Worm (Caenorhabditis elegans) whole organism, dauer: ENCODE measurements around the gene ttr-3.

Experiments
- unc-62 ChIP-seq: sonication (generic microtip); optimal IDR thresholded peaks from 2 replicates; lab custom pipeline; 2017; ENCODE audit warnings: missing biosample characterization, missing genetic modification reagents, missing genetic modification characterization

The ttr-3 gene

ce11 chrIII:9926650-9927049 is at the start of gene ttr-3:
ttr-3 (minus strand) TSS chrIII:9926750.
- no peak for TF ChIP-seq unc-62

- TF ChIP-seq unc-62 = no peak
These were observed 47.2 kb upstream of the ttr-3 start, which contains the start of gene R10E12.2 for ce11 chrIII:9973765-9974164. R10E12.2 (minus strand) TSS chrIII:9973865.

- TF ChIP-seq unc-62 = no peak
These were observed 45.8 kb upstream of the ttr-3 start for ce11 chrIII:9972192-9972811.

ce11 chrIII:9969371-9969770 is 42.8 kb upstream of the ttr-3 start:
- no peak for TF ChIP-seq unc-62

- no peak for TF ChIP-seq unc-62
These were observed 38.9 kb upstream of the ttr-3 start for ce11 chrIII:9965444-9965843.

ce11 chrIII:9964416-9964815 is 37.9 kb upstream of the ttr-3 start:
- TF ChIP-seq unc-62 = no peak

ce11 chrIII:9963447-9963846 is 36.9 kb upstream of the ttr-3 start:
- no peak for TF ChIP-seq unc-62

- TF ChIP-seq unc-62 = no peak
These were observed 30.3 kb upstream of the ttr-3 start, which contains the start of gene alx-1 for ce11 chrIII:9956665-9957401. alx-1 (plus strand) TSS chrIII:9957351.

ce11 chrIII:9956123-9956522 is 29.6 kb upstream of the ttr-3 start, which contains the start of gene mog-1:
mog-1 (minus strand) TSS chrIII:9956215.
- no peak for TF ChIP-seq unc-62

- no peak for TF ChIP-seq unc-62
These were observed 25.3 kb upstream of the ttr-3 start, which contains the start of gene K03H1.11 for ce11 chrIII:9951864-9952263. K03H1.11 (minus strand) TSS chrIII:9951964.

ce11 chrIII:9950244-9950643 is 23.7 kb upstream of the ttr-3 start, which contains the start of gene K03H1.13:
K03H1.13 (minus strand) TSS chrIII:9950344.
- TF ChIP-seq unc-62 = no peak

ce11 chrIII:9946806-9947419 is 20.4 kb upstream of the ttr-3 start, which contains the start of gene K03H1.7:
K03H1.7 (plus strand) TSS chrIII:9947405.
- TF ChIP-seq unc-62 = no peak

ce11 chrIII:9944723-9945122 is 18.2 kb upstream of the ttr-3 start, which contains the start of gene gln-2:
gln-2 (minus strand) TSS chrIII:9944823.
- TF ChIP-seq unc-62 = no peak

- no peak for TF ChIP-seq unc-62
These were observed 14.6 kb upstream of the ttr-3 start, which contains the start of the genes K03H1.9 and K03H1.12 for ce11 chrIII:9941020-9941674. K03H1.9 (minus strand) TSS chrIII:9941490. K03H1.12 (plus strand) TSS chrIII:9941624.

- TF ChIP-seq unc-62 = no peak
These were observed 5.5 kb upstream of the ttr-3 start, which contains the start of gene dec-7 for ce11 chrIII:9932091-9932490. dec-7 (plus strand) TSS chrIII:9932398.

ce11 chrIII:9930406-9930805 is 3.9 kb upstream of the ttr-3 start:
- TF ChIP-seq unc-62 = no peak

ce11 chrIII:9929525-9929924 is 3.0 kb upstream of the ttr-3 start:
- no peak for TF ChIP-seq unc-62
